Worm (Caenorhabditis elegans): ENCODE results near the gene rpl-39.

Gene rpl-39

DNA sequence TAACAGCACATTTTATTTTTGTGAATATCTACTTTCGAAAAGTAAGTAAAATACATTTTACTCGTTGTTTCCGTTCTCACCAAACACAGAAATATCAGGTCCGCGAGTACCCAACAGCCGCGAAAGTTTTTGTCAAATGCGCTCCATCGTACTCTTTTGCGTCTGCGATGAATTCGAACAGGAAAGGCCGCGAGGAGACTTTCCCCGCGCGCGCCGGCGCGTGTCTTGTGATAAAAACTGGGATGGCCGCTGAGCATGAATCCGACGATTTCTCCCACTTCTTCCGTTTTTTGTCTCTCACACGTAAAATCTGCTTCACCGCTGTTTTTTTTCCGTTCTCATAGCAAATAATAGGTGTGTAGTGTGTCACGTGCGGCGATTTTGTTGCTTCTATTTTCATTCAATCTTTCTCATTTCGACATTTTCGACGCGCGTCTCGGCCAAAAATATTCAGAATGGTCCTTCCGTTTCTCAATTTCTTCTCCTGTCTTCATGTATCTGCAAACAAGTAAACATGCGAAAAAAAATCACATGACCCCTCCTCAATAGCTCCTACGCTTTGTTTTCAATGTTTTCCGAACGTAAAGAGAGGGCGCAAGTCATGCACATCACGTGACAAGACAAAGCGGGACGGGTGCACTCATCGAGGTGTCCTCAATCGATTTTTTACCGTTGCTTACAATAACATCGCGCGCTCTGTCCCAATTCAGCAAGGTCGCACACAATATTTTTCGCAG is 28.4 kb upstream of the rpl-39 start, which contains the start of gene uvs-1:
Gene uvs-1, minus strand, starts transcription at position 145 of the 737 bp plus-strand sequence.
- TF ChIP-seq W03F9.2 (tag; optimal IDR thresholded peaks at IDR 0.05) = no peak
- no peak for TF ChIP-seq him-1 (tag; optimal IDR thresholded peaks at IDR 0.05)

- no peak for TF ChIP-seq W03F9.2 (tag; optimal IDR thresholded peaks at IDR 0.05)
Measured at ce11 chrV:7803563-7803962, 27.7 kb upstream of the rpl-39 start.

ce11 chrV:7798079-7798478 is 22.2 kb upstream of the rpl-39 start, which contains the start of gene ZK742.7:
TSS of gene ZK742.7 (plus strand) at chrV:7798379.
- no peak for TF ChIP-seq him-1 (tag; optimal IDR thresholded peaks at IDR 0.05)
- TF ChIP-seq dao-5 (tag; optimal IDR thresholded peaks at IDR 0.05) = no peak
- TF ChIP-seq W03F9.2 (tag; optimal IDR thresholded peaks at IDR 0.05) = no peak

- no peak for TF ChIP-seq him-1 (tag; optimal IDR thresholded peaks at IDR 0.05)
- no peak for TF ChIP-seq dao-5 (tag; optimal IDR thresholded peaks at IDR 0.05)
- TF ChIP-seq W03F9.2 (tag; optimal IDR thresholded peaks at IDR 0.05) = no peak
Measured at ce11 chrV:7793067-7793466, 17.2 kb upstream of the rpl-39 start, which contains the start of gene flp-21. TSS of gene flp-21 (plus strand) at chrV:7793367.

ce11 chrV:7786639-7787038 is 10.8 kb upstream of the rpl-39 start:
- TF ChIP-seq dao-5 (tag; optimal IDR thresholded peaks at IDR 0.05) = no peak
- TF ChIP-seq him-1 (tag; optimal IDR thresholded peaks at IDR 0.05) = no peak

DNA sequence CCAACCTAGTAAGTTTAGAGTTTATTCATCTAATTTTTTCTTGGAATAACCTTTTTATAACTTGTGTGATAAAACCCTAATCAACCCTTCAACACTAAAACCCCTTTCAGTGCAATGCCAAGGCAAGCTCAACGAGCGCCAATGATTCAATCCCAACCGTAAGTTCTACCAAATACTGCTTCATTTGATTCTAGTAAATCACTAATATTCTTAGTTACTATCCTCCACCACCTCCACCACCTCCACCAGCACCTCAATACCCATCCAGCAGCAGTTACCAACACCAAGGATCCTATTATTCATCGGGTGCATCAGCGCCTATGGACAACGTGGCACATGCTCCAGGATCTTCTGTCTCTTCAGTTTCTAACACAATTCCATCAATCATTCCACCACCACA is 10.0 kb upstream of the rpl-39 start:
- TF ChIP-seq him-1 (tag; optimal IDR thresholded peaks at IDR 0.05) (no peak), dao-5 (tag; optimal IDR thresholded peaks at IDR 0.05) (no peak), W03F9.2 (tag; optimal IDR thresholded peaks at IDR 0.05) (no peak)

DNA sequence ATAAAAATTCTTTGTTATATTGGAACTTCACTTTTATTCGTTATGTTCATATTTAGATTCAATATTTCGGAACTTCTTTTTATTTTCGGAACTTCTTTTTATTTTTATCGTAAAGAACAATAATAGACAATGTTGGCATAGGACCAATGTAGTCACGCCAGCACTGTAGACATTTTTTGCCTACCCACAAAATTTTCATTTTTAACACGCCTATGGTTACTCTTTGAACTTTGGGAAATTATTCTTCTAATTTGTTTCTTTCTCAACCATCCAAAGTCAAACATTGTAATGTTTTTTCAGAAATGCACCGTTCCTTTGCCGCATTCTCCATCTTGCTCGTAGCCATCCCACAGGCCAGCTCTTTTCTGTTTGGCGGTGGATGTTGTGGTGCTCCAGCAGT is 9.2 kb upstream of the rpl-39 start, which contains the start of gene C26F1.1:
Gene C26F1.1, plus strand, starts transcription at position 301 of the 400 bp plus-strand sequence.
- TF ChIP-seq dao-5 (tag; optimal IDR thresholded peaks at IDR 0.05) = no peak
- no peak for TF ChIP-seq W03F9.2 (tag; optimal IDR thresholded peaks at IDR 0.05)
- no peak for TF ChIP-seq him-1 (tag; optimal IDR thresholded peaks at IDR 0.05)

DNA sequence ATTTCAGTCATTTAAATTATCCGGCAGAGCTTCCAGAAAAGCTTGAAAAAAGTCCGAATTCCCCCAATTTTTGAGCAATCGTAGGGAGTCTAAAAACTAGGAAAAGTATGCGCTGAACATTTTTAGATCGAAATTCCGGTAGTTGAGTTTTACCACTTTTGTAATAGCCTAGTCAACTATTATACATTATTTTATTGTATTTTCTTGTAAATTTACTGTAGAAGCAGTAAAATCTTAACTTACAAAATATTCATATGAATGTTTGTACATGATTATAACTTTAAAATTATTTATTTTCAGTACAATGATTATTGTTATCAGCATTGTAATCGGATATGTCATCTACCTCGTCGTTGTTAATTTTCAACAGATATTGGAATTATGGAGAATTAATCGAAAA is 5.6 kb upstream of the rpl-39 start, which contains the start of gene cyp-32A1:
Gene cyp-32A1, plus strand, starts transcription at position 301 of the 400 bp plus-strand sequence.
- TF ChIP-seq W03F9.2 (tag; optimal IDR thresholded peaks at IDR 0.05) = no peak
- TF ChIP-seq dao-5 (tag; optimal IDR thresholded peaks at IDR 0.05) = no peak
- no peak for TF ChIP-seq him-1 (tag; optimal IDR thresholded peaks at IDR 0.05)

ce11 chrV:7778999-7779398 is 3.1 kb upstream of the rpl-39 start:
- TF ChIP-seq him-1 (tag; optimal IDR thresholded peaks at IDR 0.05) = no peak

ce11 chrV:7777098-7777497 is 1.2 kb upstream of the rpl-39 start, which contains the start of gene C26F1.3:
TSS of gene C26F1.3 (plus strand) at chrV:7777300.
- no peak for TF ChIP-seq dao-5 (tag; optimal IDR thresholded peaks at IDR 0.05)
- TF ChIP-seq him-1 (tag; optimal IDR thresholded peaks at IDR 0.05) = no peak
- TF ChIP-seq W03F9.2 (tag; optimal IDR thresholded peaks at IDR 0.05) = no peak

DNA sequence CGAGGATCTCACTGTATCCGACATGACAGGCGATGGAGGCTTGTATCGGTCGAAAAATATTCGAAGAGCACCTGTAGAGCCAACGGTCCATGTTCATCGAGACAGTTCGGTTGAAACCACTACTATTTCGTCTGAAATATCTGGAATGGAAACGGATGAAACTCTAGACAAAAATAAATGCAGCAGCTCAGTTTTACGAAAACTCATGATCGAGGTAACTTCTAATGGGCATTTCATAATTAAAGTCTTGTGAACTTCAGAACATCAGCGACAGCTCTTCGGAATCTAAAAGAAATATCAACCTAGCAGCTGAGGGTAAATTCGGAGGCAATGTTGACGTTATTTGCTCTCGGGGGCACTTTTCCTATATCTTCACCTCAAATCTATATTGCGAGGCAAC is 653 bp downstream of the rpl-39 start:
- TF ChIP-seq W03F9.2 (tag; optimal IDR thresholded peaks at IDR 0.05) (no peak), dao-5 (tag; optimal IDR thresholded peaks at IDR 0.05) (no peak), him-1 (tag; optimal IDR thresholded peaks at IDR 0.05) (no peak)

ce11 chrV:7774143-7774595 is 1.7 kb downstream of the rpl-39 start, which contains the start of gene grl-10:
TSS of gene grl-10 (plus strand) at chrV:7774545.
- no peak for TF ChIP-seq W03F9.2 (tag; optimal IDR thresholded peaks at IDR 0.05)
- no peak for TF ChIP-seq him-1 (tag; optimal IDR thresholded peaks at IDR 0.05)
- TF ChIP-seq dao-5 (tag; optimal IDR thresholded peaks at IDR 0.05) = no peak

- no peak for TF ChIP-seq W03F9.2 (tag; optimal IDR thresholded peaks at IDR 0.05)
- no peak for TF ChIP-seq him-1 (tag; optimal IDR thresholded peaks at IDR 0.05)
- no peak for TF ChIP-seq dao-5 (tag; optimal IDR thresholded peaks at IDR 0.05)
Measured at ce11 chrV:7773647-7774046, 2.2 kb downstream of the rpl-39 start.

DNA sequence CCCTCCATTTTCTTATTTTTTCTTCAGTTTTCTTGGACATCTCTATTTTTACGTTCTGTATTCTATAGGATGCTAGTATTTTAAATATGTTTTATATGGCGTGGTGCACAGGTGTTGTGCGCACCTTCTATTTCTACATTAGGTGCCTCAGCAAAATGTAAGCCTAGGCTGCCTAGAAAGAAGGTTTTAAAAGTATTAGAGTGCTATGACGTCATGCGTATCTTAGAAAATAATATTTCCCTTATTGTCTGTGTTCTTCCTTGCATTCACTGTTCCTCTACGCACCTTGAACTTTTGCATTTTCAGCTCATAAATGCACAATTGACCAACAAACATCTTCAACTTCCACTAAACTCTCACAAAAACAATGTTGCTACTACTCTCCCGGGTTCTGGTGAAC is 4.9 kb downstream of the rpl-39 start, which contains the start of gene frpr-3:
Gene frpr-3, plus strand, starts transcription at position 301 of the 400 bp plus-strand sequence.
- TF ChIP-seq W03F9.2 (tag; optimal IDR thresholded peaks at IDR 0.05) (no peak), him-1 (tag; optimal IDR thresholded peaks at IDR 0.05) (no peak), dao-5 (tag; optimal IDR thresholded peaks at IDR 0.05) (no peak)

DNA sequence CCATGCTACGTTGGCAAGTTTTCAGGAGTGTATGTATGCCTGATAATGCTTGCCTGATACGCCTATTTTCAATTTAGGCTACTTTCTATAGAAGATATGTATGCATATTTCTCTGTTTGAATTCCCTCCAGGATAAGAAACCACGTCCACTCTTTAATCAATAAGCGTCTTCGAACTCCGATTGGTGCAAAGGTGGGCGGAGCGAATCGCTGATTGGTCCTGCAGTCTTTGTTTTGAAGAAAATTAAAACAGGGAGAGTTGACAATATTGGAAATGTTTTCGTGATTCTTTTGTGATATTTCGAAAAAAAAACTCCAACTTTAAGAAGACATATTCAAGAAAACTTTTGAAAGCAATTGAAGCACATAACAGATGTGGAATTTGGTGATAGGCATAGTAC is 14.0 kb downstream of the rpl-39 start:
- no peak for TF ChIP-seq him-1 (tag; optimal IDR thresholded peaks at IDR 0.05)
- no peak for TF ChIP-seq dao-5 (tag; optimal IDR thresholded peaks at IDR 0.05)
- no peak for TF ChIP-seq W03F9.2 (tag; optimal IDR thresholded peaks at IDR 0.05)

All from whole organism, L4/young adult.